Worm (Caenorhabditis elegans): ENCODE data around the gene dhc-4.

Gene dhc-4

ce11 chrIII:10935944-10936343, 33.8 kb upstream of the dhc-4 start, which contains the start of gene rle-1:
Gene rle-1, plus strand, starts transcription at chrIII:10936244.
- no peak for TF ChIP-seq lin-39 (tag; optimal IDR thresholded peaks at IDR 0.05)
- no peak for TF ChIP-seq mab-5 (tag; optimal IDR thresholded peaks at IDR 0.05)
- TF ChIP-seq nhr-23 (tag; optimal IDR thresholded peaks at IDR 0.05) = no peak
- TF ChIP-seq crh-2 (tag; optimal IDR thresholded peaks at IDR 0.05) = no peak
- no peak for TF ChIP-seq elt-1 (tag; optimal IDR thresholded peaks at IDR 0.05)
- no peak for TF ChIP-seq peb-1 (tag; optimal IDR thresholded peaks at IDR 0.05)
- no peak for TF ChIP-seq skn-1 (tag; optimal IDR thresholded peaks at IDR 0.05)
- TF ChIP-seq alr-1 (tag; optimal IDR thresholded peaks at IDR 0.05) = no peak

ce11 chrIII:10939184-10939583, 30.6 kb upstream of the dhc-4 start:
- TF ChIP-seq nhr-11 (tag; optimal IDR thresholded peaks at IDR 0.05) (no peak), alr-1 (tag; optimal IDR thresholded peaks at IDR 0.05) (no peak), mbf-1 (tag; optimal IDR thresholded peaks at IDR 0.05) (no peak), egl-27 (tag; optimal IDR thresholded peaks at IDR 0.05) (no peak), nhr-6 (tag; optimal IDR thresholded peaks at IDR 0.05) (no peak), lin-39 (tag; optimal IDR thresholded peaks at IDR 0.05) (no peak), lin-11 (tag; optimal IDR thresholded peaks at IDR 0.05) (no peak), ZK546.5 (tag; optimal IDR thresholded peaks at IDR 0.05) (no peak), nhr-77 (tag; optimal IDR thresholded peaks at IDR 0.05) (no peak), elt-1 (tag; optimal IDR thresholded peaks at IDR 0.05) (no peak), nhr-129 (tag; optimal IDR thresholded peaks at IDR 0.05) (no peak), lin-13 (GFP tag; optimal IDR thresholded peaks at IDR 0.05) (no peak), F13H6.1 (tag; optimal IDR thresholded peaks at IDR 0.05) (no peak), unc-39 (tag; optimal IDR thresholded peaks at IDR 0.05) (no peak), unc-55 (GFP tag; optimal IDR thresholded peaks at IDR 0.05) (no peak), blmp-1 (tag; optimal IDR thresholded peaks at IDR 0.05; ENCODE audit: insufficient read depth) (no peak), mdl-1 (tag; optimal IDR thresholded peaks at IDR 0.05) (no peak), ceh-82 (tag; optimal IDR thresholded peaks at IDR 0.05) (no peak), nhr-237 (tag; optimal IDR thresholded peaks at IDR 0.05) (no peak), nhr-10 (tag; optimal IDR thresholded peaks at IDR 0.05) (no peak)

- TF ChIP-seq ztf-4 (tag; optimal IDR thresholded peaks at IDR 0.05) (no peak), nhr-129 (tag; optimal IDR thresholded peaks at IDR 0.05) (no peak), sma-3 (GFP tag; optimal IDR thresholded peaks at IDR 0.05) (no peak), nhr-11 (tag; optimal IDR thresholded peaks at IDR 0.05) (no peak), nhr-21 (tag; optimal IDR thresholded peaks at IDR 0.05) (no peak), peb-1 (tag; optimal IDR thresholded peaks at IDR 0.05) (no peak), egl-27 (tag; optimal IDR thresholded peaks at IDR 0.05) (no peak), nhr-77 (tag; optimal IDR thresholded peaks at IDR 0.05) (no peak), ceh-16 (tag; optimal IDR thresholded peaks at IDR 0.05) (no peak), lin-13 (GFP tag; optimal IDR thresholded peaks at IDR 0.05) (no peak), mbf-1 (tag; optimal IDR thresholded peaks at IDR 0.05) (no peak), ztf-1 (GFP tag; conservative IDR thresholded peaks at IDR 0.05) (no peak)
Measured at ce11 chrIII:10942905-10943304, 26.8 kb upstream of the dhc-4 start.

ce11 chrIII:10945537-10945936, 24.2 kb upstream of the dhc-4 start:
- TF ChIP-seq lin-39 (tag; optimal IDR thresholded peaks at IDR 0.05) = no peak
- TF ChIP-seq zag-1 (tag; optimal IDR thresholded peaks at IDR 0.05) = no peak
- TF ChIP-seq nhr-129 (tag; optimal IDR thresholded peaks at IDR 0.05) = no peak
- no peak for TF ChIP-seq nhr-6 (tag; optimal IDR thresholded peaks at IDR 0.05)
- TF ChIP-seq sma-3 (GFP tag; optimal IDR thresholded peaks at IDR 0.05) = no peak
- no peak for TF ChIP-seq ceh-16 (tag; optimal IDR thresholded peaks at IDR 0.05)
- TF ChIP-seq ama-1 (optimal IDR thresholded peaks at IDR 0.05) = no peak
- TF ChIP-seq F13H6.1 (tag; optimal IDR thresholded peaks at IDR 0.05) = no peak
- TF ChIP-seq peb-1 (tag; optimal IDR thresholded peaks at IDR 0.05) = no peak
- TF ChIP-seq dmd-4 (tag; optimal IDR thresholded peaks at IDR 0.05) = no peak
- no peak for TF ChIP-seq ceh-82 (tag; optimal IDR thresholded peaks at IDR 0.05)
- no peak for TF ChIP-seq lin-11 (tag; optimal IDR thresholded peaks at IDR 0.05)
- no peak for TF ChIP-seq nhr-25 (tag; optimal IDR thresholded peaks at IDR 0.05)
- no peak for TF ChIP-seq unc-62 (GFP tag; optimal IDR thresholded peaks at IDR 0.05)

ce11 chrIII:10947155-10947554, 22.6 kb upstream of the dhc-4 start, which contains the start of gene strd-1:
Gene strd-1, plus strand, starts transcription at chrIII:10947455.
- TF ChIP-seq aly-2 (tag; optimal IDR thresholded peaks at IDR 0.05) (no peak), unc-55 (GFP tag; optimal IDR thresholded peaks at IDR 0.05) (no peak), gmeb-1 (tag; optimal IDR thresholded peaks at IDR 0.05) (no peak), blmp-1 (tag; optimal IDR thresholded peaks at IDR 0.05; ENCODE audit: insufficient read depth) (no peak), egl-27 (tag; optimal IDR thresholded peaks at IDR 0.05) (no peak), peb-1 (tag; optimal IDR thresholded peaks at IDR 0.05) (no peak), elt-3 (tag; optimal IDR thresholded peaks at IDR 0.05) (no peak), nhr-21 (tag; optimal IDR thresholded peaks at IDR 0.05) (no peak), ztf-4 (tag; optimal IDR thresholded peaks at IDR 0.05) (no peak), lin-11 (tag; optimal IDR thresholded peaks at IDR 0.05) (no peak), skn-1 (tag; optimal IDR thresholded peaks at IDR 0.05) (no peak), ZK546.5 (tag; optimal IDR thresholded peaks at IDR 0.05) (no peak), ceh-16 (tag; optimal IDR thresholded peaks at IDR 0.05) (no peak), sem-4 (tag; optimal IDR thresholded peaks at IDR 0.05) (no peak), dmd-4 (tag; optimal IDR thresholded peaks at IDR 0.05) (no peak), sma-3 (GFP tag; optimal IDR thresholded peaks at IDR 0.05) (no peak), mbf-1 (tag; optimal IDR thresholded peaks at IDR 0.05) (no peak), fos-1 (tag; optimal IDR thresholded peaks at IDR 0.05) (no peak)
